Fruit fly (Drosophila melanogaster): ENCODE measurements around the gene btd.

Gene btd

DNA sequence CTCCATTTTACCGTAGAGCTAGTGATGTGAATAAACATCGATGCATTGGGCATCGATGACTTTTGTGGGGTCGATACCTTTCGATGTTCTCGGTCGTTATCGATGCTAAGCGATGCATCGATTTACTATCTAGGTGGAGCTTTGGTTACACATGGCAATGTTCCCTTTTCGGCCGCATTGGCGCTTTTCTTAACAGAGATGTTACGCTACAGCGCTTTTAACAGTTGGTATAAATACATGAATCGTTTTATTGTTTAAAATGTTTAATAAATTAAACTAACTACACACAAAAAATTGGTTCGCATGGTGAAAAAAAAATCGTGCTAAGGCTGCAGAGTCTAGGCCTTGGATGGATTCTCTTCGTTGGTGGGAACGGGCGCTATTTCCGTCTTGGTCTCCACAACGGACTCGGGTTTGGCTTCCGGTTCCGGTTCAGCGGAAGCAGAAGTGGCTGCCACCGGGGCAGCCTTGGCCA, 35.1 kb upstream of the btd start, which contains the start of gene Ptpmeg2 (continued):
- TF ChIP-seq CG15514 (GFP tag; optimal IDR thresholded peaks at IDR 0.05), result peak; percentile 89
- no peak for TF ChIP-seq al (GFP tag; IDR thresholded peaks at IDR 0.05)
- peak; percentile 40 for TF ChIP-seq chn (GFP tag; optimal IDR thresholded peaks at IDR 0.05)
- no peak for TF ChIP-seq CG13123 (GFP tag; optimal IDR thresholded peaks at IDR 0.05)
- TF ChIP-seq odd (GFP tag; optimal IDR thresholded peaks at IDR 0.05), result peak; percentile 22
- peak; percentile 19 for TF ChIP-seq tio (GFP tag; optimal IDR thresholded peaks at IDR 0.05)
- TF ChIP-seq CG17612 (GFP tag; IDR thresholded peaks at IDR 0.05), result no peak
- TF ChIP-seq ttk (GFP tag; IDR thresholded peaks at IDR 0.05), result no peak
- TF ChIP-seq CG18011 (GFP tag; optimal IDR thresholded peaks at IDR 0.05), result no peak
- peak; percentile 41 for TF ChIP-seq sisA (GFP tag; IDR thresholded peaks at IDR 0.05)
- peak; percentile 16 for TF ChIP-seq CG2202 (tag; optimal IDR thresholded peaks at IDR 0.05)
- TF ChIP-seq CG3065 (GFP tag; optimal IDR thresholded peaks at IDR 0.05), result peak; percentile 23
- no peak for TF ChIP-seq CG15479 (GFP tag; optimal IDR thresholded peaks at IDR 0.05)
- TF ChIP-seq Scr (GFP tag; IDR thresholded peaks at IDR 0.05; ENCODE audit: partially characterized antibody), result peak; percentile 83
- peak; percentile 56 for TF ChIP-seq gem (tag; optimal IDR thresholded peaks at IDR 0.05)
- TF ChIP-seq CG11456 (GFP tag; IDR thresholded peaks at IDR 0.05), result peak; percentile 91
- peak; percentile 12 for TF ChIP-seq kay (GFP tag; optimal IDR thresholded peaks at IDR 0.05)
- TF ChIP-seq az2 (GFP tag; optimal IDR thresholded peaks at IDR 0.05), result peak; percentile 62
- peak; percentile 95 for TF ChIP-seq pzg (GFP tag; optimal IDR thresholded peaks at IDR 0.05)
- TF ChIP-seq CG30403 (GFP tag; optimal IDR thresholded peaks at IDR 0.05), result peak; percentile 71
- no peak for TF ChIP-seq gsb (GFP tag; IDR thresholded peaks at IDR 0.05)
- TF ChIP-seq Ravus (GFP tag; IDR thresholded peaks at IDR 0.05), result no peak
- peak; percentile 33 for TF ChIP-seq MESR4 (GFP tag; optimal IDR thresholded peaks at IDR 0.05)
- no peak for TF ChIP-seq Vsx1 (GFP tag; optimal IDR thresholded peaks at IDR 0.05)
- TF ChIP-seq ac (GFP tag; optimal IDR thresholded peaks at IDR 0.05), result peak; percentile 21
- 0 out of 3 replicates have a peak, but pooled peaks have one; percentile 21 for TF ChIP-seq CG11695 (GFP tag; IDR thresholded peaks at IDR 0.05)
- peak; percentile 20 for TF ChIP-seq fd96Cb (tag; optimal IDR thresholded peaks at IDR 0.05)
- no peak for TF ChIP-seq jing (GFP tag; optimal IDR thresholded peaks at IDR 0.05)
- peak; percentile 18 for TF ChIP-seq Blimp-1 (GFP tag; optimal IDR thresholded peaks at IDR 0.05)
- peak; percentile 52; the same call in 1 of the 3 replicates for TF ChIP-seq CG11560 (tag; IDR thresholded peaks at IDR 0.05)
- TF ChIP-seq Max (GFP tag; optimal IDR thresholded peaks at IDR 0.05), result peak; percentile 30
- no peak for TF ChIP-seq pros (GFP tag; optimal IDR thresholded peaks at IDR 0.05)
- TF ChIP-seq Side (GFP tag; optimal IDR thresholded peaks at IDR 0.05), result peak; percentile 55
- TF ChIP-seq Dip3 (GFP tag; optimal IDR thresholded peaks at IDR 0.05), result peak; percentile 49
- no peak for TF ChIP-seq tll (GFP tag; optimal IDR thresholded peaks at IDR 0.05)
- TF ChIP-seq tap (tag; optimal IDR thresholded peaks at IDR 0.05), result no peak
- no peak for TF ChIP-seq CG6854 (GFP tag; optimal IDR thresholded peaks at IDR 0.05)
- peak; percentile 97 for TF ChIP-seq BEAF-32 (GFP tag; optimal IDR thresholded peaks at IDR 0.05)
- no peak for TF ChIP-seq CG32767 (GFP tag; IDR thresholded peaks at IDR 0.05)
- TF ChIP-seq tgo (GFP tag; IDR thresholded peaks at IDR 0.05), result peak; percentile 44; the same call in 1 of the 3 replicates
- TF ChIP-seq CG6654 (GFP tag; optimal IDR thresholded peaks at IDR 0.05), result no peak
- peak; percentile 71 to 72 for TF ChIP-seq Pdp1 (GFP tag; optimal IDR thresholded peaks at IDR 0.05)
- peak; percentile 36 for TF ChIP-seq shn (GFP tag; optimal IDR thresholded peaks at IDR 0.05)
- TF ChIP-seq da (GFP tag; optimal IDR thresholded peaks at IDR 0.05), result no peak
- peak; percentile 95 for TF ChIP-seq CG6791 (GFP tag; IDR thresholded peaks at IDR 0.05; ENCODE audit: partially characterized antibody)
- peak; percentile 11 for TF ChIP-seq crc (GFP tag; optimal IDR thresholded peaks at IDR 0.05)
- TF ChIP-seq lov (optimal IDR thresholded peaks at IDR 0.05), result no peak
- TF ChIP-seq lov (GFP tag; IDR thresholded peaks at IDR 0.05), result no peak
- peak; percentile 2 for TF ChIP-seq fd64A (GFP tag; optimal IDR thresholded peaks at IDR 0.05)
- TF ChIP-seq Sin3A (optimal IDR thresholded peaks at IDR 0.05), result peak; percentile 28
- TF ChIP-seq Mes4 (GFP tag; optimal IDR thresholded peaks at IDR 0.05), result peak; percentile 61
